Fruit fly (Drosophila melanogaster) whole organism, embryonic: Measurements from ENCODE around the gene lin-52.

ENCODE experiments used
- ATbp ChIP-seq: fragments of 200-800 bp; sonication (Bioruptor generic); optimal IDR thresholded peaks from 2 replicates; lab custom pipeline; 2017; ENCODE audit warnings: missing biosample characterization, mild to moderate bottlenecking, missing genetic modification characterization, missing genetic modification reagents
- Atf-2 ChIP-seq: fragments of 200-800 bp; sonication (Bioruptor generic); optimal IDR thresholded peaks from 2 replicates; lab custom pipeline; 2016; ENCODE audit warnings: missing biosample characterization, missing genetic modification characterization
- CG10366 ChIP-seq: fragments of 200-800 bp; sonication (Bioruptor generic); IDR thresholded peaks from 2 replicates; pipeline ENCODE4 v1.3.6; 2022; ENCODE audit warnings: missing biosample characterization, missing genetic modification characterization
- CG10654 ChIP-seq: fragments of 200-800 bp; sonication (Bioruptor generic); optimal IDR thresholded peaks from 2 replicates; lab custom pipeline; 2016; ENCODE audit warnings: missing biosample characterization, missing genetic modification characterization
- CG15011 ChIP-seq: fragments of 200-800 bp; sonication (Bioruptor generic); optimal IDR thresholded peaks from 3 replicates; lab custom pipeline; 2018; ENCODE audit warnings: missing biosample characterization, mild to moderate bottlenecking, missing genetic modification characterization
- CG18011 ChIP-seq: fragments of 200-800 bp; sonication (Bioruptor generic); optimal IDR thresholded peaks from 2 replicates; lab custom pipeline; 2017; ENCODE audit warnings: missing biosample characterization, missing genetic modification characterization, mild to moderate bottlenecking, moderate library complexity, missing genotype
- CG1832 ChIP-seq: fragments of 200-800 bp; sonication (Bioruptor generic); optimal IDR thresholded peaks from 2 replicates; lab custom pipeline; 2017; ENCODE audit warnings: missing biosample characterization, mild to moderate bottlenecking, missing genetic modification characterization, inconsistent platforms
- CG31365 ChIP-seq: fragments of 200-800 bp; sonication (Bioruptor generic); optimal IDR thresholded peaks from 2 replicates; lab custom pipeline; 2018; ENCODE audit warnings: missing biosample characterization, mild to moderate bottlenecking, missing genetic modification characterization
- CG3838 ChIP-seq: fragments of 200-800 bp; sonication (Bioruptor generic); optimal IDR thresholded peaks from 3 replicates; lab custom pipeline; 2016; ENCODE audit warnings: missing biosample characterization, missing genetic modification characterization
- CG4617 ChIP-seq: fragments of 200-800 bp; sonication (Bioruptor generic); optimal IDR thresholded peaks from 3 replicates; lab custom pipeline; 2016; ENCODE audit warnings: missing biosample characterization, missing genetic modification characterization, borderline replicate concordance
- CG5953 ChIP-seq: fragments of 200-800 bp; sonication (Bioruptor generic); IDR thresholded peaks from 2 replicates; pipeline ENCODE4 v1.3.6; 2022; ENCODE audit warnings: missing biosample characterization, missing genetic modification characterization
- CG7963 ChIP-seq: fragments of 200-800 bp; sonication (Bioruptor generic); IDR thresholded peaks from 3 replicates; pipeline ENCODE4 v1.3.6; 2022; ENCODE audit warnings: missing biosample characterization, missing genetic modification characterization; ENCODE audit not compliant: partially characterized antibody
- CG8290 ChIP-seq, 3 experiments: fragments of 200-800 bp; sonication (Bioruptor generic); optimal IDR thresholded peaks; 2 replicates each; lab custom pipeline; 2016 to 2019; ENCODE audit warnings: missing biosample characterization in 3 of 3, missing genetic modification characterization in 3 of 3, mild to moderate bottlenecking in 2 of 3, moderate library complexity in 1 of 3
- CG8359 ChIP-seq: fragments of 200-800 bp; sonication (Bioruptor generic); optimal IDR thresholded peaks from 2 replicates; lab custom pipeline; 2017; ENCODE audit warnings: missing biosample characterization, mild to moderate bottlenecking, missing genetic modification characterization, borderline replicate concordance
- D19A ChIP-seq: fragments of 200-800 bp; optimal IDR thresholded peaks from 3 replicates; lab custom pipeline; 2019; ENCODE audit warnings: missing biosample characterization, mild to moderate bottlenecking, missing genetic modification characterization, moderate library complexity
- D19B ChIP-seq: fragments of 200-800 bp; sonication (Bioruptor generic); optimal IDR thresholded peaks from 2 replicates; lab custom pipeline; 2017; ENCODE audit warnings: missing biosample characterization, mild to moderate bottlenecking, missing genetic modification characterization
- Deaf1 ChIP-seq: fragments of 200-800 bp; optimal IDR thresholded peaks from 3 replicates; lab custom pipeline; 2019; ENCODE audit warnings: missing biosample characterization, mild to moderate bottlenecking, missing genetic modification characterization, moderate library complexity
- Doc3 ChIP-seq: fragments of 200-800 bp; sonication (Bioruptor generic); IDR thresholded peaks from 3 replicates; pipeline ENCODE4 v1.3.6; 2022; ENCODE audit warnings: missing biosample characterization, missing genetic modification characterization; ENCODE audit not compliant: partially characterized antibody
- Ets65A ChIP-seq: fragments of 200-800 bp; sonication (Bioruptor generic); peaks from one replicate; lab custom pipeline; 2016; ENCODE audit warnings: missing biosample characterization, missing genetic modification characterization
- GATAe ChIP-seq: fragments of 200-800 bp; sonication (Bioruptor generic); conservative IDR thresholded peaks from 2 replicates; pipeline ENCODE4 v1.3.6; 2022; ENCODE audit warnings: missing biosample characterization, missing genetic modification characterization
- Kr ChIP-seq: fragments of 200-800 bp; sonication (Bioruptor generic); optimal IDR thresholded peaks from 2 replicates; lab custom pipeline; 2017; ENCODE audit warnings: missing biosample characterization, mild to moderate bottlenecking, missing genetic modification characterization
- Lim3 ChIP-seq: fragments of 200-800 bp; sonication (Bioruptor generic); IDR thresholded peaks from 2 replicates; pipeline ENCODE4 v1.3.6; 2022; ENCODE audit warnings: missing biosample characterization, missing genetic modification characterization
- Mad ChIP-seq: fragments of 200-800 bp; sonication (Bioruptor generic); optimal IDR thresholded peaks from 2 replicates; lab custom pipeline; 2016; ENCODE audit warnings: missing biosample characterization, missing genetic modification characterization
- Myb ChIP-seq: fragments of 200-800 bp; sonication (Bioruptor generic); optimal IDR thresholded peaks from 2 replicates; lab custom pipeline; 2016; ENCODE audit warnings: missing biosample characterization, missing genetic modification characterization
- Nf-YA ChIP-seq: fragments of 200-800 bp; sonication (Bioruptor generic); IDR thresholded peaks from 2 replicates; pipeline ENCODE4 v1.3.6; 2022; ENCODE audit warnings: missing biosample characterization, missing genetic modification characterization
- Pdp1 ChIP-seq, 2 experiments: fragments of 200-800 bp; sonication (Bioruptor generic); optimal IDR thresholded peaks; 3 replicates each; lab custom pipeline; 2016; ENCODE audit warnings: missing biosample characterization in 2 of 2, missing genetic modification characterization in 2 of 2, mild to moderate bottlenecking in 1 of 2, moderate library complexity in 1 of 2
- Ptx1 ChIP-seq: fragments of 200-800 bp; sonication (Bioruptor generic); IDR thresholded peaks from 2 replicates; pipeline ENCODE4 v1.3.6; 2022; ENCODE audit warnings: missing biosample characterization, missing genetic modification characterization
- Sry-δ ChIP-seq: fragments of 200-800 bp; sonication (Bioruptor generic); optimal IDR thresholded peaks from 2 replicates; lab custom pipeline; 2016; ENCODE audit warnings: missing biosample characterization, missing genetic modification characterization
- Trl ChIP-seq, 3 experiments: fragments of >200 bp in 2 of 3; fragments of 200-800 bp in 1 of 3; sonication (Bioruptor generic) in 1 of 3; optimal IDR thresholded peaks; 2 replicates in 1 of 3; 3 replicates in 2 of 3; lab custom pipeline; 2016 to 2017; ENCODE audit warnings: missing biosample characterization in 1 of 3, missing genetic modification characterization in 1 of 3
- Xrp1 ChIP-seq: fragments of 200-800 bp; sonication (Bioruptor generic); IDR thresholded peaks from 2 replicates; pipeline ENCODE4 v1.3.6; 2022; ENCODE audit warnings: missing biosample characterization, missing genetic modification characterization
- ase ChIP-seq: fragments of 200-800 bp; sonication (Bioruptor generic); IDR thresholded peaks from 3 replicates; pipeline ENCODE4 v1.3.6; 2022; ENCODE audit warnings: missing biosample characterization, missing genetic modification characterization
- caup ChIP-seq: fragments of 200-800 bp; sonication (Bioruptor generic); optimal IDR thresholded peaks from 3 replicates; lab custom pipeline; 2017; ENCODE audit warnings: missing biosample characterization, mild to moderate bottlenecking, missing genetic modification characterization, moderate library complexity; ENCODE audit not compliant: severe bottlenecking
- crp ChIP-seq, 2 experiments: fragments of 200-800 bp; sonication (Bioruptor generic); optimal IDR thresholded peaks; 2 replicates in 1 of 2; 3 replicates in 1 of 2; lab custom pipeline; 2017; ENCODE audit warnings: missing biosample characterization in 2 of 2, missing genetic modification characterization in 2 of 2, mild to moderate bottlenecking in 1 of 2, moderate library complexity in 1 of 2
- dan ChIP-seq: fragments of 200-800 bp; sonication (Bioruptor generic); IDR thresholded peaks from 2 replicates; pipeline ENCODE4 v1.3.6; 2022; ENCODE audit warnings: missing biosample characterization, missing genetic modification characterization
- eve ChIP-seq, 2 experiments: fragments of >200 bp; optimal IDR thresholded peaks; 2 replicates each; lab custom pipeline; 2017; ENCODE audit warnings: missing biosample characterization in 2 of 2, missing genetic modification characterization in 2 of 2
- exex ChIP-seq: fragments of 200-800 bp; sonication (Bioruptor generic); optimal IDR thresholded peaks from 4 replicates; lab custom pipeline; 2018; ENCODE audit warnings: missing biosample characterization, mild to moderate bottlenecking, missing genetic modification characterization, moderate library complexity
- ftz-f1 ChIP-seq: fragments of 200-800 bp; sonication (Bioruptor generic); optimal IDR thresholded peaks from 2 replicates; lab custom pipeline; 2016; ENCODE audit warnings: missing biosample characterization, missing genetic modification characterization
- gsb-n ChIP-seq: fragments of 200-800 bp; sonication (Bioruptor generic); optimal IDR thresholded peaks from 3 replicates; lab custom pipeline; 2018; ENCODE audit warnings: missing biosample characterization, mild to moderate bottlenecking, missing genetic modification characterization
- h ChIP-seq: fragments of >200 bp; optimal IDR thresholded peaks from 2 replicates; lab custom pipeline; 2017
- ham ChIP-seq: fragments of 200-800 bp; sonication (Bioruptor generic); IDR thresholded peaks from 2 replicates; pipeline ENCODE4 v1.3.6; 2022; ENCODE audit warnings: missing biosample characterization, missing genetic modification characterization
- ind ChIP-seq: fragments of 200-800 bp; sonication (Bioruptor generic); optimal IDR thresholded peaks from 3 replicates; lab custom pipeline; 2016; ENCODE audit warnings: missing biosample characterization, missing genetic modification characterization
- inv ChIP-seq: fragments of 200-800 bp; sonication (Bioruptor generic); IDR thresholded peaks from 2 replicates; pipeline ENCODE4 v1.3.6; 2022; ENCODE audit warnings: missing biosample characterization, missing genetic modification characterization; ENCODE audit not compliant: partially characterized antibody
- kni ChIP-seq: fragments of 200-800 bp; sonication (Bioruptor generic); optimal IDR thresholded peaks from 3 replicates; lab custom pipeline; 2017; ENCODE audit warnings: mild to moderate bottlenecking, missing biosample characterization, missing genetic modification reagents, missing genetic modification characterization
- mirr ChIP-seq: fragments of 200-800 bp; sonication (Bioruptor generic); optimal IDR thresholded peaks from 3 replicates; lab custom pipeline; 2018; ENCODE audit warnings: missing biosample characterization, mild to moderate bottlenecking, missing genetic modification characterization
- otp ChIP-seq: fragments of 200-800 bp; sonication (Bioruptor generic); IDR thresholded peaks from 3 replicates; pipeline ENCODE4, ENCODE4 v1.3.6; 2022; ENCODE audit warnings: missing biosample characterization, missing genetic modification characterization
- repo ChIP-seq: fragments of 200-800 bp; sonication (Bioruptor generic); optimal IDR thresholded peaks from 2 replicates; lab custom pipeline; 2016; ENCODE audit warnings: missing biosample characterization, missing genetic modification characterization
- sqz ChIP-seq: fragments of 200-800 bp; sonication (Bioruptor generic); optimal IDR thresholded peaks from 3 replicates; lab custom pipeline; 2018; ENCODE audit warnings: missing biosample characterization, mild to moderate bottlenecking, missing genetic modification characterization
- wek ChIP-seq: fragments of 200-800 bp; sonication (Bioruptor generic); optimal IDR thresholded peaks from 3 replicates; lab custom pipeline; 2018; ENCODE audit warnings: missing biosample characterization, mild to moderate bottlenecking, missing genetic modification characterization, moderate library complexity
- zen ChIP-seq: fragments of 200-800 bp; sonication (Bioruptor generic); optimal IDR thresholded peaks from 3 replicates; lab custom pipeline; 2018; ENCODE audit warnings: missing biosample characterization, mild to moderate bottlenecking, missing genetic modification characterization, moderate library complexity

lin-52 gene

DNA sequence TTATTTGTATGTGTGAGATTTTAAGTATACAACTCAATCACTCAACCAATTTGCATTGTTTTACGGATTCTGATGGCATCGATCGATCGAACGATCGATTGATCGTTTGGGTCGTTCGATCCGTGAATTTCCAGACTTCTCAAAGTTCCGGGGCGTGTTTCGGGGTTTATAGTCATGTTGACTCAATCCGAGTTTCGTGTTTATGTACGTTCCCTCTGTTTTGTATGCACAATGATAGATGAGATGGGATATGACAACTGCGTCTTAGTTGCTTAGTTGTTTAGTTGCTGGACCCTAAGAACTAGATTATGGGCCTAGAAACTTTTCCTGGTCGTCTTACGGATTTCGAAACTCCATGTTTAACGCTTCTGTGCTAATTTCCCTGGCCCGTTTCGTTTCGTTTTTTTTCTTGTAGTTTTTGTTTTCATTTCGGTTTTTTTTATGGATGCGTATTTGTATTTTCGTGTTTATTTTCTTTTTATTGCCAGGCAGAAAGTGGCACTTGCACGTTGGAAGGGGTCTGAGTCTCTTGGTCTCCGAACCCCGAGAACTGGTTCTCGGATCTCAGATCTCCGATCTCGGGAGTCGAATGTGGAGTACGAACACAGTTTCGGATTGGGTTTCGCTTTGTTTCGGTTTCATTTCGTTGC is 14.0 kb upstream of the lin-52 start (continued):
- TF ChIP-seq CG15011 (GFP tag; lab: Kevin White, UChicago) (no peak), Pdp1 (GFP tag; optimal IDR thresholded peaks at IDR 0.05; lab: Kevin White, UChicago) (no peak), caup (GFP tag; lab: Kevin White, UChicago) (no peak), Xrp1 (GFP tag; lab: Robert Waterston, UW) (peak; percentile 41; the same call in 1 of the 2 replicates), repo (no peak), CG3838 (no peak), dan (GFP tag; lab: Robert Waterston, UW) (no peak), CG8290 (GFP tag; optimal IDR thresholded peaks at IDR 0.05; lab: Kevin White, UChicago) (peak; percentile 36), CG8290 (tag; optimal IDR thresholded peaks at IDR 0.05; lab: Kevin White, UChicago) (no peak), D19B (GFP tag; lab: Kevin White, UChicago) (no peak), CG4617 (GFP tag; lab: Kevin White, UChicago) (no peak), exex (tag; lab: Kevin White, UChicago) (no peak), Myb (no peak), Trl (optimal IDR thresholded peaks at IDR 0.05; lab: Kevin White, UChicago) (no peak), Trl (GFP tag; optimal IDR thresholded peaks at IDR 0.05; lab: Kevin White, UChicago) (no peak), mirr (GFP tag; lab: Kevin White, UChicago) (no peak), sqz (peak; percentile 39), Atf-2 (GFP tag; lab: Kevin White, UChicago) (no peak), ATbp (GFP tag; lab: Kevin White, UChicago) (peak; percentile 16), CG5953 (GFP tag; lab: Robert Waterston, UW) (no peak), CG31365 (tag; lab: Kevin White, UChicago) (no peak), CG10654 (no peak), Ptx1 (GFP tag; lab: Robert Waterston, UW) (no peak), Sry-δ (GFP tag; lab: Kevin White, UChicago) (no peak), ase (GFP tag; lab: Robert Waterston, UW) (no peak), Ets65A (GFP tag; lab: Kevin White, UChicago) (no peak), otp (GFP tag; lab: Robert Waterston, UW) (0 out of 3 replicates have a peak, but pooled peaks have one; percentile 55), CG8359 (no peak), wek (GFP tag; lab: Kevin White, UChicago) (no peak), kni (GFP tag; lab: Kevin White, UChicago) (peak; percentile 53), gsb-n (no peak), Mad (GFP tag; lab: Kevin White, UChicago) (no peak), CG18011 (GFP tag; lab: Kevin White, UChicago) (no peak), inv (GFP tag; lab: Robert Waterston, UW) (no peak), eve (GFP tag; optimal IDR thresholded peaks at IDR 0.05; lab: Kevin White, UChicago) (peak in 1 of 2 experiments; percentile 21), Deaf1 (tag; lab: Kevin White, UChicago) (peak; percentile 44), ham (GFP tag; lab: Robert Waterston, UW) (no peak), GATAe (GFP tag; lab: Robert Waterston, UW) (no peak), h (lab: Kevin White, UChicago) (no peak), ind (GFP tag; lab: Kevin White, UChicago) (no peak), ftz-f1 (GFP tag; lab: Kevin White, UChicago) (no peak), Lim3 (GFP tag; lab: Robert Waterston, UW) (no peak), CG1832 (no peak), Kr (no peak), crp (GFP tag; optimal IDR thresholded peaks at IDR 0.05; lab: Kevin White, UChicago) (no peak), zen (no peak), D19A (tag; lab: Kevin White, UChicago) (no peak), Nf-YA (no peak), CG10366 (GFP tag; lab: Robert Waterston, UW) (no peak), CG7963 (GFP tag; lab: Robert Waterston, UW) (no peak), Doc3 (GFP tag; lab: Robert Waterston, UW) (no peak)
